Worm (Caenorhabditis elegans) whole organism, L1 larva: Measurements from ENCODE around the gene F48E3.2.
A peak's percentile ranks its signal among the peaks of the same experiment; 100 is the strongest.

Experiments used
- C04F5.9 ChIP-seq: sonication (generic microtip); optimal IDR thresholded peaks from 2 replicates; lab custom pipeline; 2016; ENCODE audit warnings: missing genetic modification characterization, missing compliant biosample characterization
- C16A3.4 ChIP-seq: fragments of 150-350 bp; optimal IDR thresholded peaks from 2 replicates; lab custom pipeline; 2014; ENCODE audit warnings: missing biosample characterization, missing genetic modification characterization
- aha-1 ChIP-seq: fragments of 150-350 bp; optimal IDR thresholded peaks from 2 replicates; lab custom pipeline; 2014; ENCODE audit warnings: missing biosample characterization, missing genetic modification characterization
- aly-2 ChIP-seq: fragments of 150-350 bp; optimal IDR thresholded peaks from 2 replicates; lab custom pipeline; 2014; ENCODE audit warnings: missing biosample characterization, missing genetic modification characterization
- blmp-1 ChIP-seq: fragments of 150-350 bp; optimal IDR thresholded peaks from 2 replicates; lab custom pipeline; 2014; ENCODE audit warnings: missing biosample characterization, missing genetic modification characterization
- ceh-63 ChIP-seq: fragments of 200-800 bp; sonication (Bioruptor generic); optimal IDR thresholded peaks from 2 replicates; lab custom pipeline; 2018; ENCODE audit warnings: mild to moderate bottlenecking, missing genetic modification characterization, missing compliant biosample characterization
- ceh-8 ChIP-seq: fragments of 200-800 bp; sonication (Bioruptor generic); optimal IDR thresholded peaks from 2 replicates; lab custom pipeline; 2018; ENCODE audit warnings: mild to moderate bottlenecking, missing genetic modification characterization, moderate library complexity, missing compliant biosample characterization
- ceh-88 ChIP-seq: fragments of 200-800 bp; sonication (Bioruptor generic); IDR thresholded peaks from 2 replicates; pipeline ENCODE4 v1.3.6; 2022; ENCODE audit warnings: missing genetic modification characterization, missing compliant biosample characterization
- ceh-90 ChIP-seq: sonication (generic microtip); optimal IDR thresholded peaks from 2 replicates; lab custom pipeline; 2016; ENCODE audit warnings: missing genetic modification characterization, missing compliant biosample characterization
- dpl-1 ChIP-seq, 3 experiments: fragments of 150-350 bp in 2 of 3; sonication (generic microtip) in 1 of 3; optimal IDR thresholded peaks; 2 replicates each; lab custom pipeline; 2014 to 2017; ENCODE audit warnings: missing biosample characterization in 3 of 3, missing genetic modification characterization in 3 of 3, missing genetic modification reagents in 3 of 3
- efl-1 ChIP-seq, 4 experiments: fragments of 150-350 bp; optimal IDR thresholded peaks in 3 of 4; peaks in 1 of 4; 1 replicate in 1 of 4; 2 replicates in 3 of 4; lab custom pipeline; 2014; ENCODE audit warnings: missing biosample characterization in 2 of 4, missing genetic modification characterization in 2 of 4, missing genetic modification reagents in 2 of 4
- egl-13 ChIP-seq: sonication (generic microtip); optimal IDR thresholded peaks from 2 replicates; lab custom pipeline; 2016; ENCODE audit warnings: missing genotype, missing genetic modification reagents, missing genetic modification characterization, missing compliant biosample characterization
- egl-27 ChIP-seq, 2 experiments: fragments of 150-350 bp in 1 of 2; sonication (generic microtip); optimal IDR thresholded peaks; 3 replicates each; lab custom pipeline; 2017 to 2018; ENCODE audit warnings: missing biosample characterization in 2 of 2, missing genetic modification characterization in 2 of 2, missing genetic modification reagents in 2 of 2
- fos-1 ChIP-seq: fragments of 150-350 bp; optimal IDR thresholded peaks from 2 replicates; lab custom pipeline; 2014; ENCODE audit warnings: missing biosample characterization, missing genetic modification characterization
- grh-1 ChIP-seq: fragments of 200-800 bp; sonication (Bioruptor generic); IDR thresholded peaks from 2 replicates; pipeline ENCODE4 v1.3.6; 2022; ENCODE audit warnings: missing genetic modification reagents, missing genetic modification characterization, missing compliant biosample characterization
- hlh-17 ChIP-seq: fragments of 200-800 bp; sonication (Bioruptor generic); optimal IDR thresholded peaks from 2 replicates; lab custom pipeline; 2018; ENCODE audit warnings: missing genetic modification characterization, mild to moderate bottlenecking, missing compliant biosample characterization, moderate library complexity, borderline replicate concordance
- hpl-2 ChIP-seq: fragments of 150-350 bp; optimal IDR thresholded peaks from 2 replicates; lab custom pipeline; 2014; ENCODE audit warnings: missing biosample characterization, missing genetic modification reagents, missing genetic modification characterization
- lin-14 ChIP-seq: fragments of 200-800 bp; sonication (Bioruptor generic); optimal IDR thresholded peaks from 2 replicates; lab custom pipeline; 2018; ENCODE audit warnings: mild to moderate bottlenecking, missing genetic modification characterization, moderate library complexity, missing compliant biosample characterization
- lin-15B ChIP-seq: fragments of 150-350 bp; sonication (generic microtip); optimal IDR thresholded peaks from 3 replicates; lab custom pipeline; 2014; ENCODE audit warnings: missing biosample characterization, missing genetic modification characterization
- lin-35 ChIP-seq, 2 experiments: fragments of 150-350 bp; optimal IDR thresholded peaks; 2 replicates each; lab custom pipeline; 2014; ENCODE audit warnings: missing biosample characterization in 2 of 2, missing genetic modification characterization in 2 of 2, missing genetic modification reagents in 2 of 2
- lir-3 ChIP-seq: sonication (generic microtip); optimal IDR thresholded peaks from 2 replicates; lab custom pipeline; 2016; ENCODE audit warnings: mild to moderate bottlenecking, missing genetic modification characterization, moderate library complexity, missing compliant biosample characterization; ENCODE audit not compliant: poor library complexity
- lsy-2 ChIP-seq, 2 experiments: fragments of 150-350 bp; optimal IDR thresholded peaks; 2 replicates each; lab custom pipeline; 2014; ENCODE audit warnings: missing biosample characterization in 2 of 2, missing genetic modification characterization in 2 of 2
- mab-9 ChIP-seq: fragments of 200-800 bp; sonication (Bioruptor generic); IDR thresholded peaks from 2 replicates; pipeline ENCODE4 v1.3.6; 2022; ENCODE audit warnings: missing genetic modification reagents, missing genetic modification characterization, missing compliant biosample characterization
- mef-2 ChIP-seq: fragments of 150-350 bp; optimal IDR thresholded peaks from 2 replicates; lab custom pipeline; 2014; ENCODE audit warnings: missing biosample characterization, missing genetic modification characterization
- mep-1 ChIP-seq: fragments of 150-350 bp; optimal IDR thresholded peaks from 2 replicates; lab custom pipeline; 2014; ENCODE audit warnings: missing biosample characterization, missing genetic modification characterization
- nhr-11 ChIP-seq: fragments of 150-350 bp; optimal IDR thresholded peaks from 2 replicates; lab custom pipeline; 2014; ENCODE audit warnings: missing biosample characterization, missing genetic modification characterization
- nhr-12 ChIP-seq: sonication (generic microtip); optimal IDR thresholded peaks from 2 replicates; lab custom pipeline; 2017; ENCODE audit warnings: missing biosample characterization, missing genetic modification characterization
- nhr-19 ChIP-seq: fragments of 200-800 bp; sonication (Bioruptor generic); conservative IDR thresholded peaks from 2 replicates; pipeline ENCODE4 v1.3.6; 2022; ENCODE audit warnings: missing genetic modification characterization, missing compliant biosample characterization
- nhr-20 ChIP-seq: sonication (generic microtip); optimal IDR thresholded peaks from 2 replicates; lab custom pipeline; 2016; ENCODE audit warnings: mild to moderate bottlenecking, missing genetic modification characterization, missing compliant biosample characterization
- nhr-71 ChIP-seq: sonication (generic microtip); optimal IDR thresholded peaks from 2 replicates; lab custom pipeline; 2016; ENCODE audit warnings: mild to moderate bottlenecking, missing genetic modification characterization, moderate library complexity, missing compliant biosample characterization
- nhr-76 ChIP-seq: sonication (generic microtip); optimal IDR thresholded peaks from 2 replicates; lab custom pipeline; 2017; ENCODE audit warnings: missing biosample characterization, missing genetic modification characterization
- pag-3 ChIP-seq: sonication (generic microtip); optimal IDR thresholded peaks from 2 replicates; lab custom pipeline; 2017; ENCODE audit warnings: missing genetic modification characterization, mild to moderate bottlenecking, missing compliant biosample characterization, antibody characterized with exemption, borderline replicate concordance; ENCODE audit not compliant: insufficient read depth
- rnt-1 ChIP-seq: sonication (generic microtip); optimal IDR thresholded peaks from 2 replicates; lab custom pipeline; 2016; ENCODE audit warnings: mild to moderate bottlenecking, missing genetic modification characterization, moderate library complexity, missing compliant biosample characterization
- snu-23 ChIP-seq: sonication (generic microtip); optimal IDR thresholded peaks from 2 replicates; lab custom pipeline; 2016; ENCODE audit warnings: missing genetic modification characterization, missing compliant biosample characterization
- sup-37 ChIP-seq: fragments of 200-800 bp; sonication (Bioruptor generic); optimal IDR thresholded peaks from 2 replicates; lab custom pipeline; 2018; ENCODE audit warnings: mild to moderate bottlenecking, missing genetic modification characterization, missing compliant biosample characterization
- unc-30 ChIP-seq: sonication (generic microtip); optimal IDR thresholded peaks from 2 replicates; lab custom pipeline; 2017; ENCODE audit warnings: missing biosample characterization, missing genetic modification characterization
- unc-98 ChIP-seq: fragments of 200-800 bp; sonication (Bioruptor generic); IDR thresholded peaks from 2 replicates; pipeline ENCODE4 v1.3.6; 2022; ENCODE audit warnings: missing genetic modification characterization, missing compliant biosample characterization
- zag-1 ChIP-seq: fragments of 150-350 bp; optimal IDR thresholded peaks from 2 replicates; lab custom pipeline; 2014; ENCODE audit warnings: missing biosample characterization, missing genetic modification characterization

The F48E3.2 gene

ce11 chrX:7534454-7534853, 41.5 kb upstream of the F48E3.2 start:
- TF ChIP-seq ceh-63 (GFP tag; lab: Kevin White, UChicago) (peak; percentile 71), egl-27 (tag; optimal IDR thresholded peaks at IDR 0.05; lab: Kevin White, UChicago) (no peak)

- no peak for TF ChIP-seq hlh-17 (GFP tag; lab: Kevin White, UChicago)
- TF ChIP-seq unc-98 = no peak
- TF ChIP-seq, all 84 proteins: peak for 0
Measured at ce11 chrX:7532632-7533031, 39.7 kb upstream of the F48E3.2 start, which contains the start of gene ceh-14. TSS of gene ceh-14 (minus strand) at chrX:7532732.

ce11 chrX:7525271-7525670, 32.4 kb upstream of the F48E3.2 start, which contains the start of gene F46C8.3:
TSS of gene F46C8.3 (plus strand) at chrX:7525571.
- no peak for TF ChIP-seq efl-1 (optimal IDR thresholded peaks at IDR 0.05; lab: Kevin White, UChicago)
- peak in 1 of 2 experiments; percentile 56 for TF ChIP-seq efl-1 (GFP tag; optimal IDR thresholded peaks at IDR 0.05 in 1 of 2; lab: Kevin White, UChicago)
- no peak for TF ChIP-seq ceh-88

- no peak for TF ChIP-seq nhr-76 (tag; lab: Kevin White, UChicago)
- TF ChIP-seq sup-37 (GFP tag; lab: Kevin White, UChicago) = no peak
- no peak for TF ChIP-seq egl-13 (tag; lab: Kevin White, UChicago)
- no peak for TF ChIP-seq ceh-90
- peak; percentile 82 for TF ChIP-seq lin-14 (GFP tag; lab: Kevin White, UChicago)
- peak; percentile 33 for TF ChIP-seq nhr-20 (tag; lab: Kevin White, UChicago)
- peak; percentile 73 for TF ChIP-seq rnt-1 (tag; lab: Kevin White, UChicago)
- no peak for TF ChIP-seq dpl-1 (GFP tag; optimal IDR thresholded peaks at IDR 0.05; lab: Kevin White, UChicago)
- TF ChIP-seq mep-1 (tag; lab: Kevin White, UChicago) = no peak
- TF ChIP-seq mab-9 = no peak
- no peak for TF ChIP-seq fos-1 (tag; lab: Kevin White, UChicago)
- no peak for TF ChIP-seq aha-1 (tag; lab: Kevin White, UChicago)
- no peak for TF ChIP-seq nhr-12
- TF ChIP-seq pag-3 = peak; percentile 36
- TF ChIP-seq lin-35 (GFP tag; optimal IDR thresholded peaks at IDR 0.05; lab: Kevin White, UChicago) = no peak
- no peak for TF ChIP-seq C04F5.9 (tag; lab: Kevin White, UChicago)
- peak; percentile 37 for TF ChIP-seq snu-23
- no peak for TF ChIP-seq unc-30 (tag; lab: Kevin White, UChicago)
- no peak for TF ChIP-seq aly-2 (tag; lab: Kevin White, UChicago)
- no peak for TF ChIP-seq hlh-17 (GFP tag; lab: Kevin White, UChicago)
- TF ChIP-seq nhr-11 = no peak
- TF ChIP-seq mef-2 (tag; lab: Kevin White, UChicago) = no peak
- no peak for TF ChIP-seq lir-3 (tag; lab: Kevin White, UChicago)
- no peak for TF ChIP-seq zag-1 (tag; lab: Kevin White, UChicago)
- TF ChIP-seq ceh-8 (GFP tag; lab: Kevin White, UChicago) = no peak
- TF ChIP-seq nhr-71 = peak; percentile 82
- TF ChIP-seq blmp-1 (tag; lab: Kevin White, UChicago) = no peak
- no peak for TF ChIP-seq ceh-63 (GFP tag; lab: Kevin White, UChicago)
- peak; percentile 36 for TF ChIP-seq nhr-19 (GFP tag; lab: Robert Waterston, UW)
- no peak for TF ChIP-seq C16A3.4 (tag; lab: Kevin White, UChicago)
- TF ChIP-seq lin-15B (tag; lab: Kevin White, UChicago) = no peak
- TF ChIP-seq hpl-2 (GFP tag; lab: Kevin White, UChicago) = no peak
- TF ChIP-seq grh-1 (GFP tag; lab: Robert Waterston, UW) = no peak
- peak in 1 of 2 experiments; percentile 32 for TF ChIP-seq lsy-2 (tag; optimal IDR thresholded peaks at IDR 0.05; lab: Kevin White, UChicago)
Measured at ce11 chrX:7523799-7524198, 30.9 kb upstream of the F48E3.2 start.
